Worm (Caenorhabditis elegans) whole organism, young adult: ENCODE measurements around the gene F54D10.4.

Experiments used
- B0019.2 ChIP-seq: fragments of 200-800 bp; sonication (Bioruptor generic); conservative IDR thresholded peaks from 2 replicates; pipeline ENCODE4 v1.3.6; 2022; ENCODE audit warnings: missing genetic modification reagents, missing genetic modification characterization, missing compliant biosample characterization
- C06A6.2 ChIP-seq: fragments of 200-800 bp; sonication (Bioruptor generic); conservative IDR thresholded peaks from 2 replicates; pipeline ENCODE4 v1.3.6; 2022; ENCODE audit warnings: missing genetic modification characterization, missing compliant biosample characterization
- C17E4.6 ChIP-seq: fragments of 200-800 bp; sonication (Bioruptor generic); IDR thresholded peaks from 2 replicates; pipeline ENCODE4 v1.3.6; 2022; ENCODE audit warnings: missing genetic modification reagents, missing genetic modification characterization, missing compliant biosample characterization
- D2030.7 ChIP-seq: fragments of 200-800 bp; sonication (Bioruptor generic); IDR thresholded peaks from 2 replicates; pipeline ENCODE4 v1.3.6; 2022; ENCODE audit warnings: missing genetic modification reagents, missing genetic modification characterization, missing compliant biosample characterization
- F10E7.11 ChIP-seq: sonication (generic microtip); optimal IDR thresholded peaks from 2 replicates; lab custom pipeline; 2017; ENCODE audit warnings: mild to moderate bottlenecking, missing genetic modification characterization, moderate library complexity, missing compliant biosample characterization
- F23B12.7 ChIP-seq: sonication (generic microtip); optimal IDR thresholded peaks from 2 replicates; lab custom pipeline; 2017; ENCODE audit warnings: missing genetic modification characterization, mild to moderate bottlenecking, missing compliant biosample characterization, antibody characterized with exemption, moderate library complexity; ENCODE audit not compliant: insufficient read depth
- F33H1.4 ChIP-seq: fragments of 200-800 bp; sonication (Bioruptor generic); IDR thresholded peaks from 2 replicates; pipeline ENCODE4 v1.3.6; 2022; ENCODE audit warnings: missing genetic modification reagents, missing genetic modification characterization, missing compliant biosample characterization
- F55B11.4 ChIP-seq: sonication (generic microtip); optimal IDR thresholded peaks from 2 replicates; lab custom pipeline; 2016; ENCODE audit warnings: missing compliant biosample characterization, missing genetic modification characterization, borderline replicate concordance; ENCODE audit not compliant: insufficient read depth
- K11D2.4 ChIP-seq: fragments of 200-800 bp; sonication (Bioruptor generic); IDR thresholded peaks from 2 replicates; pipeline ENCODE4 v1.3.6; 2022; ENCODE audit warnings: missing genetic modification reagents, missing genetic modification characterization, missing compliant biosample characterization
- T26A5.8 ChIP-seq: sonication (generic microtip); optimal IDR thresholded peaks from 2 replicates; lab custom pipeline; 2016; ENCODE audit warnings: missing genetic modification characterization, missing compliant biosample characterization
- attf-3 ChIP-seq: fragments of 200-800 bp; sonication (Bioruptor generic); conservative IDR thresholded peaks from 2 replicates; pipeline ENCODE4 v1.3.6; 2022; ENCODE audit warnings: missing genetic modification reagents, missing genetic modification characterization, missing compliant biosample characterization
- cebp-1 ChIP-seq, 2 experiments: fragments of 200-800 bp in 1 of 2; sonication (Bioruptor generic) in 1 of 2; sonication (generic microtip) in 1 of 2; IDR thresholded peaks in 1 of 2; optimal IDR thresholded peaks in 1 of 2; 2 replicates each; pipeline versions ENCODE4 v1.3.6 to Lab custom; 2017 to 2022; ENCODE audit warnings: missing compliant biosample characterization in 2 of 2, missing genetic modification characterization in 2 of 2, mild to moderate bottlenecking in 1 of 2, missing genetic modification reagents in 1 of 2, moderate library complexity in 1 of 2
- ceh-91 ChIP-seq: fragments of 200-800 bp; sonication (Bioruptor generic); IDR thresholded peaks from 2 replicates; pipeline ENCODE4 v1.3.6; 2022; ENCODE audit warnings: missing genetic modification reagents, missing genetic modification characterization, missing compliant biosample characterization
- die-1 ChIP-seq: sonication (generic microtip); optimal IDR thresholded peaks from 2 replicates; lab custom pipeline; 2016; ENCODE audit warnings: missing genotype, mild to moderate bottlenecking, missing genetic modification characterization, missing compliant biosample characterization
- dpl-1 ChIP-seq: fragments of 150-350 bp; optimal IDR thresholded peaks from 2 replicates; lab custom pipeline; 2014; ENCODE audit warnings: missing biosample characterization, missing genetic modification reagents, missing genetic modification characterization
- gei-17 ChIP-seq: fragments of 200-800 bp; sonication (Bioruptor generic); optimal IDR thresholded peaks from 2 replicates; lab custom pipeline; 2018; ENCODE audit warnings: mild to moderate bottlenecking, missing genetic modification characterization, missing compliant biosample characterization
- hlh-12 ChIP-seq: sonication (generic microtip); optimal IDR thresholded peaks from 2 replicates; lab custom pipeline; 2016; ENCODE audit warnings: missing genetic modification characterization, missing compliant biosample characterization
- hmg-1.2 ChIP-seq: fragments of 200-800 bp; sonication (Bioruptor generic); IDR thresholded peaks from 2 replicates; pipeline ENCODE4 v1.3.6; 2022; ENCODE audit warnings: missing genetic modification reagents, missing genetic modification characterization, missing compliant biosample characterization
- hmg-20 ChIP-seq: fragments of 200-800 bp; sonication (Bioruptor generic); IDR thresholded peaks from 2 replicates; pipeline ENCODE4 v1.3.6; 2022; ENCODE audit warnings: missing genetic modification reagents, missing genetic modification characterization, missing compliant biosample characterization
- lin-40 ChIP-seq: sonication (generic microtip); optimal IDR thresholded peaks from 2 replicates; lab custom pipeline; 2016; ENCODE audit warnings: missing genetic modification characterization, mild to moderate bottlenecking, missing compliant biosample characterization, missing genotype, missing genetic modification reagents
- lsl-1 ChIP-seq: fragments of 200-800 bp; sonication (Bioruptor generic); optimal IDR thresholded peaks from 2 replicates; lab custom pipeline; 2018; ENCODE audit warnings: mild to moderate bottlenecking, missing genetic modification characterization, moderate library complexity, missing compliant biosample characterization
- madf-3 ChIP-seq: fragments of 200-800 bp; sonication (Bioruptor generic); IDR thresholded peaks from 2 replicates; pipeline ENCODE4 v1.3.6; 2022; ENCODE audit warnings: missing genetic modification reagents, missing genetic modification characterization, missing compliant biosample characterization
- madf-6 ChIP-seq: fragments of 200-800 bp; sonication (Bioruptor generic); IDR thresholded peaks from 2 replicates; pipeline ENCODE4 v1.3.6; 2022; ENCODE audit warnings: missing genetic modification reagents, missing genetic modification characterization, missing compliant biosample characterization
- mel-28 ChIP-seq: sonication (generic microtip); optimal IDR thresholded peaks from 2 replicates; lab custom pipeline; 2016; ENCODE audit warnings: borderline replicate concordance, mild to moderate bottlenecking, missing genetic modification characterization, missing compliant biosample characterization
- mxl-1 ChIP-seq: sonication (generic microtip); optimal IDR thresholded peaks from 2 replicates; lab custom pipeline; 2016; ENCODE audit warnings: missing genetic modification characterization, missing compliant biosample characterization
- nfya-2 ChIP-seq: fragments of 200-800 bp; sonication (Bioruptor generic); IDR thresholded peaks from 2 replicates; pipeline ENCODE4 v1.3.6; 2022; ENCODE audit warnings: missing genetic modification reagents, missing genetic modification characterization, missing compliant biosample characterization
- nfyb-1 ChIP-seq: fragments of 200-800 bp; sonication (Bioruptor generic); IDR thresholded peaks from 2 replicates; pipeline ENCODE4 v1.3.6; 2022; ENCODE audit warnings: missing genetic modification reagents, missing genetic modification characterization, missing compliant biosample characterization
- nhr-120 ChIP-seq: fragments of 200-800 bp; sonication (Bioruptor generic); IDR thresholded peaks from 2 replicates; pipeline ENCODE4 v1.3.6; 2022; ENCODE audit warnings: missing genetic modification characterization, missing compliant biosample characterization
- nhr-179 ChIP-seq: sonication (generic microtip); optimal IDR thresholded peaks from 2 replicates; lab custom pipeline; 2016; ENCODE audit warnings: mild to moderate bottlenecking, missing genetic modification characterization, missing compliant biosample characterization
- nhr-27 ChIP-seq: fragments of 200-800 bp; sonication (Bioruptor generic); optimal IDR thresholded peaks from 2 replicates; lab custom pipeline; 2018; ENCODE audit warnings: mild to moderate bottlenecking, missing genetic modification characterization, moderate library complexity, missing compliant biosample characterization
- nhr-80 ChIP-seq: sonication (generic microtip); optimal IDR thresholded peaks from 2 replicates; lab custom pipeline; 2016; ENCODE audit warnings: missing genetic modification characterization, missing compliant biosample characterization
- rec-8 ChIP-seq, 2 experiments: sonication (generic microtip); optimal IDR thresholded peaks; 2 replicates each; lab custom pipeline; 2016; ENCODE audit warnings: mild to moderate bottlenecking in 2 of 2, missing genetic modification characterization in 2 of 2, missing genetic modification reagents in 2 of 2, missing genotype in 2 of 2, missing biosample characterization in 1 of 2, missing compliant biosample characterization in 1 of 2, moderate library complexity in 1 of 2
- repo-1 ChIP-seq: sonication (generic microtip); optimal IDR thresholded peaks from 2 replicates; lab custom pipeline; 2017; ENCODE audit warnings: mild to moderate bottlenecking, missing genetic modification characterization, missing compliant biosample characterization
- snpc-1.3 ChIP-seq: sonication (generic microtip); optimal IDR thresholded peaks from 2 replicates; lab custom pipeline; 2017; ENCODE audit warnings: missing genetic modification characterization, mild to moderate bottlenecking, missing compliant biosample characterization, antibody characterized with exemption, moderate library complexity, missing genotype, missing genetic modification reagents; ENCODE audit not compliant: insufficient read depth
- snpc-3.4 ChIP-seq: sonication (generic microtip); optimal IDR thresholded peaks from 2 replicates; lab custom pipeline; 2017; ENCODE audit warnings: missing genetic modification characterization, mild to moderate bottlenecking, missing compliant biosample characterization, antibody characterized with exemption, moderate library complexity, missing genotype, missing genetic modification reagents
- tbp1 ChIP-seq: fragments of 200-800 bp; sonication (Bioruptor generic); optimal IDR thresholded peaks from 2 replicates; lab custom pipeline; 2018; ENCODE audit warnings: mild to moderate bottlenecking, missing genetic modification characterization, missing compliant biosample characterization
- tbx-9 ChIP-seq: sonication (generic microtip); optimal IDR thresholded peaks from 2 replicates; lab custom pipeline; 2016; ENCODE audit warnings: borderline replicate concordance, missing genetic modification characterization, inconsistent platforms, missing compliant biosample characterization
- ztf-18 ChIP-seq: sonication (generic microtip); optimal IDR thresholded peaks from 2 replicates; lab custom pipeline; 2016; ENCODE audit warnings: missing genotype, mild to moderate bottlenecking, missing genetic modification characterization, missing compliant biosample characterization
- ztf-22 ChIP-seq: fragments of 200-800 bp; sonication (Bioruptor generic); optimal IDR thresholded peaks from 2 replicates; lab custom pipeline; 2018; ENCODE audit warnings: mild to moderate bottlenecking, missing genetic modification characterization, moderate library complexity, missing compliant biosample characterization

Gene F54D10.4

DNA sequence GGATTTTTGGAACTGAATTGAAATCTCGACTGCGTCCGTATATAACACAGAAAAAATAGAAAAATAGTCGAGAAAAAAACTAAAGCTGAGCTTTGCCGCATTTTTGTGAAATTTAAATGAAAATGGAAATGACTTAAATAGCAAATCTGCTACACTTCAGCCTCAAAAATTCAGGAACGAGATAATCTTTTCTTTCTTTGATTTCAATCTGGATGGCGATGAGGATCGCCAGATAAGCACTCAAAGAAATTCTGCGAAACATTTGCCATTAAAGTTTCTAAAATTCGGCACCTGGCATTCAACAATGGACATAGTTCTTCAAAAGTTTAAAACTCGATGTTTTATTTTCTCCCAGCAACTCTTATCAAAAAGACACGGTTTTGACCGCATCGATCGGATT lies 36.4 kb upstream of the F54D10.4 start, which contains the start of the genes C17A2.7 and C17A2.3:
C17A2.7 (minus strand) TSS at position 101 of the 400 bp plus-strand sequence.
C17A2.3 (plus strand) TSS at position 305 of the 400 bp plus-strand sequence.
- TF ChIP-seq T26A5.8 (tag; lab: Kevin White, UChicago) (no peak), tbp1 (GFP tag; lab: Kevin White, UChicago) (no peak), F23B12.7 (tag; lab: Kevin White, UChicago) (no peak), repo-1 (tag; lab: Kevin White, UChicago) (no peak), K11D2.4 (GFP tag; lab: Robert Waterston, UW) (no peak), lsl-1 (no peak), gei-17 (no peak), hmg-1.2 (GFP tag; lab: Robert Waterston, UW) (no peak), C06A6.2 (GFP tag; lab: Robert Waterston, UW) (no peak), nfyb-1 (GFP tag; lab: Robert Waterston, UW) (no peak), C17E4.6 (GFP tag; lab: Robert Waterston, UW) (no peak), nhr-27 (no peak), dpl-1 (GFP tag; lab: Kevin White, UChicago) (no peak), mel-28 (tag; lab: Kevin White, UChicago) (no peak)
- TF ChIP-seq, all 124 proteins: peak for 0

DNA sequence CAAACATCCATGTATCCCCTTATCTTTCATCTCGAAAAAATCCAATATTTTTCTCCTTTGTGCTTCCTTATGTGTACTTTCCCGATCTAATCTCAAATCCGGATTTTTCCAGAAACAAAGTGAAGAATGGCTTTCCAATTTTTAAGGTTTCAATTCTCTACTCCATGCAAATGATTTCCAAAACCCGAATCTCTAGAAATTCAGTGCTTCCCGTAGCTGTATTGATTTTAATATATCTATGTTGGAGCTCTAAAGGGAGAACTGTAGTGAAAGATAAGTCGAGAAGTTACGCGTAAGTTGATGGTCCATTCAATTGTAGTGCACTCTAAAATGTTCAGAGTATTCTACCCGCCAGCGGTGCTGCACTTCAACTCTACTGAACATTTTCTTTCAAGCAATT lies 32.7 kb upstream of the F54D10.4 start, which contains the start of gene C17A2.4:
C17A2.4 (plus strand) TSS at position 301 of the 400 bp plus-strand sequence.
- TF ChIP-seq D2030.7 (GFP tag; lab: Robert Waterston, UW): no peak
- no peak for TF ChIP-seq ceh-91 (GFP tag; lab: Robert Waterston, UW)
- no peak for TF ChIP-seq hmg-20 (GFP tag; lab: Robert Waterston, UW)
- no peak for TF ChIP-seq rec-8 (tag; optimal IDR thresholded peaks at IDR 0.05; lab: Kevin White, UChicago)
- TF ChIP-seq ztf-22 (GFP tag; lab: Kevin White, UChicago): no peak
- TF ChIP-seq hmg-1.2 (GFP tag; lab: Robert Waterston, UW): no peak
- TF ChIP-seq nfya-2: no peak
- TF ChIP-seq, all 124 proteins: peak for 0

DNA sequence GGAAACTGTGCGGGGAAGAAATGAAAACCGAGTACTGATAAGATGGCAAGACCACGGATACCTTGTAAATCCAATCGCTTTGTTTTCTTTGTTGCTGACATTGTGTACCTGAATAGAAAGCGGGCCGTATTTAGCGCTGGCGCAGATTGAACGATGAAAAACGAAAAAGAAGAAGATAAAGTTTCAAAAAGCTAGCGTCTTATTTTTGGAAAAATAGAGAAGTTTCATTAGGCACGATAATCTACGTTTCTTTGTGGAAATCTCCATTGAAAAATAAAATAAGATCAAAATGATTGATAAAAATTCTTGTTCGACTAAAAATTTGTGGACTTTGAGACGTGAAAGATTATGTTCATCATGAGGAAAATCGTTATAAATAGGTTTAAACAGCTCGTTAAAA lies 29.1 kb upstream of the F54D10.4 start, which contains the start of gene oac-4:
oac-4 (minus strand) TSS at position 101 of the 400 bp plus-strand sequence.
- TF ChIP-seq F33H1.4 (GFP tag; lab: Robert Waterston, UW) (no peak), cebp-1 (GFP tag; IDR thresholded peaks at IDR 0.05; lab: Robert Waterston, UW) (no peak), cebp-1 (tag; optimal IDR thresholded peaks at IDR 0.05; lab: Kevin White, UChicago) (no peak), B0019.2 (GFP tag; lab: Robert Waterston, UW) (no peak), snpc-3.4 (tag; lab: Kevin White, UChicago) (no peak), gei-17 (no peak), attf-3 (GFP tag; lab: Robert Waterston, UW) (no peak)

DNA sequence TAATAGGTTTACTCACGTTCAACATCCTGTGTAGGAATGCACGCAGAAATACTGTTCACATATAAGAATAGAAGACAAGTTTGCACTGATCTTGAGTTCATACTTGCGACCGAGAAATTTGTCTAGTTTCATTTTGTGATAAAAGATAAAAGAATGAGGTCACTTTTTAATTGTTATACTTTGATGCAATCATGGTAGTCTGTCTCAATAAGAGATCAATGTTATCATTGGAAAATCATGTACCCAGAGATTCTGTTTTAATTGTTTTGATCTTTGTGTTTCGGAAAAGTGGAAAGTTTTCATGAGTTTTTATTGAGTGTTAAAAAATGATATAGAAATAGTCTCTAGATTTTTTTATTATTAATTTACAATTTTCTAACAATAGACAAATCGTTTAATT lies 25.5 kb upstream of the F54D10.4 start, which contains the start of gene F54D10.9:
F54D10.9 (minus strand) TSS at position 101 of the 400 bp plus-strand sequence.
- no peak for TF ChIP-seq madf-6 (GFP tag; lab: Robert Waterston, UW)
- TF ChIP-seq madf-3: no peak
- no peak for TF ChIP-seq mxl-1 (tag; lab: Kevin White, UChicago)
- TF ChIP-seq nhr-179 (tag; lab: Kevin White, UChicago): no peak
- TF ChIP-seq die-1 (tag; lab: Kevin White, UChicago): no peak
- TF ChIP-seq ztf-18 (tag; lab: Kevin White, UChicago): no peak
- no peak for TF ChIP-seq hlh-12 (tag; lab: Kevin White, UChicago)
- no peak for TF ChIP-seq C06A6.2 (GFP tag; lab: Robert Waterston, UW)
- no peak for TF ChIP-seq nfya-2
- no peak for TF ChIP-seq F10E7.11 (tag; lab: Kevin White, UChicago)
- no peak for TF ChIP-seq F55B11.4 (tag; lab: Kevin White, UChicago)
- no peak for TF ChIP-seq lin-40 (tag; lab: Kevin White, UChicago)
- TF ChIP-seq tbx-9 (tag; lab: Kevin White, UChicago): no peak
- TF ChIP-seq nhr-80: no peak
- TF ChIP-seq snpc-1.3 (tag; lab: Kevin White, UChicago): no peak
- TF ChIP-seq nhr-120 (GFP tag; lab: Robert Waterston, UW): no peak
